Worm (Caenorhabditis elegans) whole organism, late embryonic: ENCODE results near the gene npp-22.

Experiments used
- C38D4.7 ChIP-seq: fragments of 200-800 bp; sonication (Bioruptor generic); optimal IDR thresholded peaks from 2 replicates; lab custom pipeline; 2018; ENCODE audit warnings: mild to moderate bottlenecking, missing genetic modification characterization, moderate library complexity, missing compliant biosample characterization
- F13H6.1 ChIP-seq: sonication (generic microtip); optimal IDR thresholded peaks from 2 replicates; lab custom pipeline; 2016; ENCODE audit warnings: missing genetic modification characterization, missing compliant biosample characterization
- K09A11.1 ChIP-seq: sonication (generic microtip); optimal IDR thresholded peaks from 2 replicates; lab custom pipeline; 2017; ENCODE audit warnings: antibody characterized with exemption, mild to moderate bottlenecking, missing genetic modification characterization, missing compliant biosample characterization; ENCODE audit not compliant: insufficient read depth
- T23F11.4 ChIP-seq: fragments of 200-800 bp; sonication (Bioruptor generic); optimal IDR thresholded peaks from 2 replicates; lab custom pipeline; 2018; ENCODE audit warnings: mild to moderate bottlenecking, missing genetic modification characterization, missing compliant biosample characterization
- Y22D7AL.16 ChIP-seq: sonication (generic microtip); optimal IDR thresholded peaks from 2 replicates; lab custom pipeline; 2016; ENCODE audit warnings: missing genetic modification characterization, missing compliant biosample characterization
- ama-1 ChIP-seq: fragments of 150-350 bp; optimal IDR thresholded peaks from 2 replicates; lab custom pipeline; 2014
- ceh-14 ChIP-seq: sonication (generic microtip); optimal IDR thresholded peaks from 2 replicates; lab custom pipeline; 2016; ENCODE audit warnings: missing genotype, missing genetic modification characterization, missing compliant biosample characterization
- ceh-18 ChIP-seq: sonication (generic microtip); optimal IDR thresholded peaks from 2 replicates; lab custom pipeline; 2016; ENCODE audit warnings: missing genetic modification characterization, missing compliant biosample characterization
- ceh-2 ChIP-seq: sonication (generic microtip); optimal IDR thresholded peaks from 2 replicates; lab custom pipeline; 2016; ENCODE audit warnings: missing genotype, missing genetic modification characterization, missing compliant biosample characterization
- ceh-22 ChIP-seq: sonication (generic microtip); optimal IDR thresholded peaks from 2 replicates; lab custom pipeline; 2017; ENCODE audit warnings: missing biosample characterization, missing genetic modification characterization
- ceh-30 ChIP-seq: fragments of 150-350 bp; optimal IDR thresholded peaks from 2 replicates; lab custom pipeline; 2014; ENCODE audit warnings: missing biosample characterization, missing genetic modification characterization
- ceh-34 ChIP-seq: sonication (generic microtip); optimal IDR thresholded peaks from 2 replicates; lab custom pipeline; 2016; ENCODE audit warnings: mild to moderate bottlenecking, missing genetic modification characterization, missing compliant biosample characterization
- ceh-6 ChIP-seq: fragments of 200-800 bp; sonication (Bioruptor generic); optimal IDR thresholded peaks from 2 replicates; lab custom pipeline; 2018; ENCODE audit warnings: mild to moderate bottlenecking, missing genetic modification characterization, missing compliant biosample characterization
- che-1 ChIP-seq: sonication (generic microtip); optimal IDR thresholded peaks from 2 replicates; lab custom pipeline; 2016; ENCODE audit warnings: mild to moderate bottlenecking, missing genetic modification characterization, missing compliant biosample characterization
- dve-1 ChIP-seq: sonication (generic microtip); optimal IDR thresholded peaks from 2 replicates; lab custom pipeline; 2017; ENCODE audit warnings: antibody characterized with exemption, mild to moderate bottlenecking, missing genetic modification characterization, missing compliant biosample characterization
- elt-2 ChIP-seq: sonication (generic microtip); optimal IDR thresholded peaks from 2 replicates; lab custom pipeline; 2016; ENCODE audit warnings: missing genetic modification reagents, missing genetic modification characterization, missing compliant biosample characterization
- fax-1 ChIP-seq: sonication (generic microtip); optimal IDR thresholded peaks from 2 replicates; lab custom pipeline; 2016; ENCODE audit warnings: missing genotype, missing genetic modification characterization, missing compliant biosample characterization
- fkh-10 ChIP-seq: fragments of 150-350 bp; optimal IDR thresholded peaks from 2 replicates; lab custom pipeline; 2014; ENCODE audit warnings: missing biosample characterization, missing genetic modification reagents, missing genetic modification characterization
- fkh-6 ChIP-seq: sonication (generic microtip); optimal IDR thresholded peaks from 2 replicates; lab custom pipeline; 2016; ENCODE audit warnings: missing genetic modification characterization, missing compliant biosample characterization
- hlh-30 ChIP-seq: sonication (generic microtip); optimal IDR thresholded peaks from 2 replicates; lab custom pipeline; 2017; ENCODE audit warnings: antibody characterized with exemption, missing genetic modification characterization, missing compliant biosample characterization; ENCODE audit not compliant: insufficient read depth
- hlh-8 ChIP-seq: sonication (generic microtip); optimal IDR thresholded peaks from 2 replicates; lab custom pipeline; 2016; ENCODE audit warnings: missing genotype, missing genetic modification characterization, missing compliant biosample characterization
- lin-11 ChIP-seq: fragments of 200-800 bp; sonication (Bioruptor generic); optimal IDR thresholded peaks from 2 replicates; lab custom pipeline; 2018; ENCODE audit warnings: mild to moderate bottlenecking, missing genetic modification characterization, missing compliant biosample characterization
- mec-3 ChIP-seq: sonication (generic microtip); optimal IDR thresholded peaks from 2 replicates; lab custom pipeline; 2016; ENCODE audit warnings: borderline replicate concordance, missing genetic modification characterization, missing compliant biosample characterization
- nfya-1 ChIP-seq: sonication (generic microtip); optimal IDR thresholded peaks from 2 replicates; lab custom pipeline; 2017; ENCODE audit warnings: missing genetic modification characterization, mild to moderate bottlenecking, missing compliant biosample characterization, antibody characterized with exemption, moderate library complexity
- nhr-11 ChIP-seq: fragments of 150-350 bp; optimal IDR thresholded peaks from 2 replicates; lab custom pipeline; 2014; ENCODE audit warnings: missing biosample characterization, missing genetic modification characterization
- nhr-232 ChIP-seq: sonication (generic microtip); optimal IDR thresholded peaks from 2 replicates; lab custom pipeline; 2016; ENCODE audit warnings: missing genetic modification characterization, missing compliant biosample characterization
- npax-4 ChIP-seq: sonication (generic microtip); optimal IDR thresholded peaks from 2 replicates; lab custom pipeline; 2016; ENCODE audit warnings: missing genetic modification characterization, missing compliant biosample characterization
- odd-2 ChIP-seq: sonication (generic microtip); optimal IDR thresholded peaks from 2 replicates; lab custom pipeline; 2017; ENCODE audit warnings: antibody characterized with exemption, mild to moderate bottlenecking, missing genetic modification characterization, missing compliant biosample characterization
- pag-3 ChIP-seq: sonication (generic microtip); optimal IDR thresholded peaks from 2 replicates; lab custom pipeline; 2016; ENCODE audit warnings: missing compliant biosample characterization, missing genetic modification characterization, borderline replicate concordance
- pat-9 ChIP-seq: fragments of 200-800 bp; sonication (Bioruptor generic); optimal IDR thresholded peaks from 2 replicates; lab custom pipeline; 2018; ENCODE audit warnings: mild to moderate bottlenecking, missing genetic modification characterization, moderate library complexity, missing compliant biosample characterization
- pha-2 ChIP-seq: sonication (generic microtip); optimal IDR thresholded peaks from 2 replicates; lab custom pipeline; 2017; ENCODE audit warnings: mild to moderate bottlenecking, missing genetic modification characterization, missing compliant biosample characterization
- pqm-1 ChIP-seq: sonication (generic microtip); optimal IDR thresholded peaks from 2 replicates; lab custom pipeline; 2016; ENCODE audit warnings: missing genetic modification characterization, missing compliant biosample characterization
- sox-2 ChIP-seq: fragments of 200-800 bp; sonication (Bioruptor generic); IDR thresholded peaks from 2 replicates; pipeline ENCODE4 v1.3.6; 2022; ENCODE audit warnings: missing genetic modification reagents, missing genetic modification characterization, missing compliant biosample characterization
- tbx-7 ChIP-seq: sonication (generic microtip); optimal IDR thresholded peaks from 2 replicates; lab custom pipeline; 2016; ENCODE audit warnings: missing genotype, missing genetic modification characterization, missing compliant biosample characterization
- unc-3 ChIP-seq, 2 experiments: fragments of 200-800 bp in 1 of 2; sonication (Bioruptor generic) in 1 of 2; sonication (generic microtip) in 1 of 2; conservative IDR thresholded peaks in 1 of 2; optimal IDR thresholded peaks in 1 of 2; 2 replicates each; pipeline versions ENCODE4 v1.3.6 to Lab custom; 2016 to 2022; ENCODE audit warnings: missing compliant biosample characterization in 2 of 2, missing genetic modification characterization in 2 of 2, missing genetic modification reagents in 1 of 2
- unc-55 ChIP-seq: sonication (generic microtip); optimal IDR thresholded peaks from 2 replicates; lab custom pipeline; 2017; ENCODE audit warnings: missing biosample characterization, missing genetic modification reagents, missing genetic modification characterization
- zip-5 ChIP-seq: sonication (generic microtip); optimal IDR thresholded peaks from 2 replicates; lab custom pipeline; 2016; ENCODE audit warnings: missing genetic modification characterization, missing compliant biosample characterization
- ztf-16 ChIP-seq: sonication (generic microtip); optimal IDR thresholded peaks from 2 replicates; lab custom pipeline; 2017; ENCODE audit warnings: missing genetic modification characterization, missing compliant biosample characterization

Gene npp-22

ce11 chrV:11736896-11737295, 3.6 kb upstream of the npp-22 start, which contains the start of gene spe-42:
TSS of gene spe-42 (minus strand) at chrV:11736996.
- no peak for TF ChIP-seq ceh-6 (GFP tag; lab: Kevin White, UChicago)
- TF ChIP-seq fkh-6 (tag; lab: Kevin White, UChicago) = no peak
- no peak for TF ChIP-seq unc-3 (GFP tag; conservative IDR thresholded peaks at IDR 0.05; lab: Robert Waterston, UW)
- no peak for TF ChIP-seq unc-3 (tag; optimal IDR thresholded peaks at IDR 0.05; lab: Kevin White, UChicago)
- no peak for TF ChIP-seq C38D4.7 (GFP tag; lab: Kevin White, UChicago)
- no peak for TF ChIP-seq mec-3 (tag; lab: Kevin White, UChicago)
- no peak for TF ChIP-seq ceh-22 (tag; lab: Kevin White, UChicago)
- no peak for TF ChIP-seq ztf-16 (tag; lab: Kevin White, UChicago)
- TF ChIP-seq zip-5 (tag; lab: Kevin White, UChicago) = no peak
- TF ChIP-seq ceh-2 (tag; lab: Kevin White, UChicago) = no peak
- TF ChIP-seq pat-9 (tag; lab: Kevin White, UChicago) = no peak
- TF ChIP-seq che-1 = no peak
- TF ChIP-seq npax-4 (tag; lab: Kevin White, UChicago) = no peak
- no peak for TF ChIP-seq ceh-30 (tag; lab: Kevin White, UChicago)
- TF ChIP-seq hlh-30 (tag; lab: Kevin White, UChicago) = no peak
- no peak for TF ChIP-seq ceh-18
- no peak for TF ChIP-seq dve-1 (tag; lab: Kevin White, UChicago)
- TF ChIP-seq F13H6.1 = no peak
- TF ChIP-seq, all 69 proteins: peak for 0

ce11 chrV:11732049-11732448, 1.2 kb downstream of the npp-22 start:
- TF ChIP-seq fax-1 (no peak), tbx-7 (tag; lab: Kevin White, UChicago) (no peak)

ce11 chrV:11730060-11730459, 3.2 kb downstream of the npp-22 start, which contains the start of gene rhr-2:
TSS of gene rhr-2 (minus strand) at chrV:11730160.
- TF ChIP-seq fax-1 (no peak), pqm-1 (no peak), K09A11.1 (tag; lab: Kevin White, UChicago) (no peak), pha-2 (tag; lab: Kevin White, UChicago) (no peak)

- no peak for TF ChIP-seq zip-5 (tag; lab: Kevin White, UChicago)
- no peak for TF ChIP-seq ceh-6 (GFP tag; lab: Kevin White, UChicago)
- no peak for TF ChIP-seq fkh-10 (GFP tag; lab: Kevin White, UChicago)
- no peak for TF ChIP-seq ceh-30 (tag; lab: Kevin White, UChicago)
- TF ChIP-seq nfya-1 (tag; lab: Kevin White, UChicago) = no peak
- no peak for TF ChIP-seq pag-3 (tag; lab: Kevin White, UChicago)
- no peak for TF ChIP-seq ceh-34 (tag; lab: Kevin White, UChicago)
- no peak for TF ChIP-seq sox-2 (GFP tag; lab: Robert Waterston, UW)
- no peak for TF ChIP-seq T23F11.4 (GFP tag; lab: Kevin White, UChicago)
- no peak for TF ChIP-seq ama-1
- TF ChIP-seq Y22D7AL.16 (tag; lab: Kevin White, UChicago) = no peak
- no peak for TF ChIP-seq unc-55 (GFP tag; lab: Kevin White, UChicago)
Observed at ce11 chrV:11725971-11726370, 7.3 kb downstream of the npp-22 start, which contains the start of gene daf-11. TSS of gene daf-11 (minus strand) at chrV:11726071.

ce11 chrV:11722858-11723257, 10.4 kb downstream of the npp-22 start:
- TF ChIP-seq fkh-10 (GFP tag; lab: Kevin White, UChicago) = no peak
- no peak for TF ChIP-seq pat-9 (tag; lab: Kevin White, UChicago)
- no peak for TF ChIP-seq nhr-232
- TF ChIP-seq Y22D7AL.16 (tag; lab: Kevin White, UChicago) = no peak
- TF ChIP-seq npax-4 (tag; lab: Kevin White, UChicago) = no peak
- no peak for TF ChIP-seq elt-2
- TF ChIP-seq ceh-14 (tag; lab: Kevin White, UChicago) = no peak
- TF ChIP-seq zip-5 (tag; lab: Kevin White, UChicago) = no peak
- TF ChIP-seq odd-2 = no peak
- no peak for TF ChIP-seq lin-11 (tag; lab: Kevin White, UChicago)
- no peak for TF ChIP-seq mec-3 (tag; lab: Kevin White, UChicago)
- TF ChIP-seq fax-1 = no peak
- TF ChIP-seq ceh-6 (GFP tag; lab: Kevin White, UChicago) = no peak
- no peak for TF ChIP-seq unc-55 (GFP tag; lab: Kevin White, UChicago)
- no peak for TF ChIP-seq nhr-11
- TF ChIP-seq K09A11.1 (tag; lab: Kevin White, UChicago) = no peak
- no peak for TF ChIP-seq hlh-8 (tag; lab: Kevin White, UChicago)
